Worm (Caenorhabditis elegans): ENCODE measurements around the gene T05C7.4.

DNA sequence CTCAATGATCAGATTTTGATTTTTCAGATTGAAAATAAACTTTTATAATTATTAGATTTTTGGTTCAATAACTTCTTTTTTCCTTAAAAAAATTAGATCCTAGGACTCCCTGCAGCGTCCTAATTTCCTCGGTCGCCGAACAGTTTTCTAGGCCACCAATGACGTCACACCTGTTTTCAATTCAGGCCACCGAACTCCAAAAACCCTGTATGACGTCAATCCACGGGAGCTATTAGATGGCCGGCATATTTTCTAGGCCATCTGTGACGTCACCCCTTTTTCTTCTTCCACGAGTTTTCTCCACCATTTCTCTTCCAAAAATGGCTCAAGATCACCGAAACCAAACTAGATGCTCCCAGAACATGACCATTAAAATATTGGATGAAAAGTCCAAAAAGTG lies 17.8 kb upstream of the T05C7.4 start:
- TF ChIP-seq sma-3 (GFP tag; optimal IDR thresholded peaks at IDR 0.05), result no peak
- TF ChIP-seq zag-1 (tag; optimal IDR thresholded peaks at IDR 0.05), result no peak
- no peak for TF ChIP-seq alr-1 (tag; optimal IDR thresholded peaks at IDR 0.05)
- TF ChIP-seq ama-1 (optimal IDR thresholded peaks at IDR 0.05), result no peak
- TF ChIP-seq nhr-77 (tag; optimal IDR thresholded peaks at IDR 0.05), result no peak
- TF ChIP-seq ceh-82 (tag; optimal IDR thresholded peaks at IDR 0.05), result no peak

Data from whole organism, L2 larva.